Worm (Caenorhabditis elegans): ENCODE data around the gene Y42H9AR.5.
A peak's percentile ranks its signal among the peaks of the same experiment; 100 is the strongest.
"Not testable (repeated sequence)": the region's sequence is repeated elsewhere in the genome, so short reads cannot be mapped to it uniquely, and the experiment has no call there.

The Y42H9AR.5 gene

DNA sequence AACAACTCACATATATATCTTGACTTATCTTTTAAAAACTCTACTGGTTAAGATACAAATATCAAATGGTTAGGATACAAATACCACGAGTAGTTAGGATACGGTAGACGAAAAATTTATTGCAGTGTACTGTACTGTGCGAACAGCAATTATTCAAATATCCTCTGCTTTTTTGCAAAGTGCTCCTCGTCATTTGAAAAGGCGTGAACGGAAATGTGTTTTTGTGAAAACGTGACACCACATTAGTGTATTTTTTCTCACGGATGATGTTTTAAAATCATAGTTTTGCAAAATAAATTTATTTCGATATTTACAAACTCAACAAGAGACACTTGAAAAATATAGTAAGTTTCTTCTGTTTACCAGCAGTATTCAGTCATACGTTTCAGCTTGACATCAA lies 16.5 kb downstream of the Y42H9AR.5 start, which contains the start of gene F42G8.8:
F42G8.8 (plus strand) TSS at position 301 of the 400 bp plus-strand sequence.
- TF ChIP-seq attf-4 (tag; optimal IDR thresholded peaks at IDR 0.05): no peak
- no peak for TF ChIP-seq php-3 (GFP tag; IDR thresholded peaks at IDR 0.05)
- no peak for TF ChIP-seq rbr-2 (tag; optimal IDR thresholded peaks at IDR 0.05)
- TF ChIP-seq ZK337.2 (GFP tag; IDR thresholded peaks at IDR 0.05): no peak
- no peak for TF ChIP-seq madf-9 (GFP tag; conservative IDR thresholded peaks at IDR 0.05)
- TF ChIP-seq duxl-1 (tag; optimal IDR thresholded peaks at IDR 0.05; ENCODE audit: poor library complexity): no peak
- no peak for TF ChIP-seq skn-1 (tag; optimal IDR thresholded peaks at IDR 0.05)
- no peak for TF ChIP-seq F26F4.8 (GFP tag; conservative IDR thresholded peaks at IDR 0.05)
- TF ChIP-seq ces-1 (GFP tag; optimal IDR thresholded peaks at IDR 0.05): no peak
- TF ChIP-seq mxl-3 (GFP tag; optimal IDR thresholded peaks at IDR 0.05): no peak
- TF ChIP-seq ceh-44 (GFP tag; IDR thresholded peaks at IDR 0.05): no peak
- no peak for TF ChIP-seq pqm-1 (tag; optimal IDR thresholded peaks at IDR 0.05)
- no peak for TF ChIP-seq lin-39 (tag; optimal IDR thresholded peaks at IDR 0.05)
- TF ChIP-seq lim-7 (GFP tag; IDR thresholded peaks at IDR 0.05): no peak
- TF ChIP-seq ceh-28 (tag; optimal IDR thresholded peaks at IDR 0.05): no peak
- TF ChIP-seq daf-19 (GFP tag; conservative IDR thresholded peaks at IDR 0.05): no peak
- TF ChIP-seq snpc-1.2 (GFP tag; IDR thresholded peaks at IDR 0.05): no peak
- TF ChIP-seq Y48G9A.11 (GFP tag; IDR thresholded peaks at IDR 0.05): no peak
- TF ChIP-seq lin-29 (GFP tag; IDR thresholded peaks at IDR 0.05): no peak
- TF ChIP-seq lin-38 (GFP tag; IDR thresholded peaks at IDR 0.05): no peak

DNA sequence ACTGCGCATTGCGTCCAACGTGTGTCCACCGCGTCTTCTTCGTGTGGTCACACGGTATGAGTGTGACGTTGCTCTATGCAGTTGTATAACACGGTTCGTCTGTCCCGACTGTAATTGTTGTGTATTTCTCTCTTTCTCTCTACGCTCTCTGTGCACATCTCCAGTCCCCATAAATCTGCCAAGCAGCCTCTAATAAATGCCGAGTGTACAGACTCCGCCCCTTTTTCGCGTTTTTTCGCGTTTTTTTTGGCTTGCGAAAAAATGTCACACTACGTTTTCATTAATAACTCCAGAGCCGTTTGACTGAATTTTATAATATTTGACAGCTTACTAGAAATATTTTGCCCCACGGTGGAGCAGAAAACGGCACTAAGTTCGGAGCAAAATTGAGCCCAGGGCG lies 20.0 kb downstream of the Y42H9AR.5 start, which contains the start of gene erp-44.3:
erp-44.3 (plus strand) TSS at position 301 of the 400 bp plus-strand sequence.
- TF ChIP-seq lin-29 (GFP tag; IDR thresholded peaks at IDR 0.05); pha-4 (GFP tag; IDR thresholded peaks at IDR 0.05); pha-4 (tag; optimal IDR thresholded peaks at IDR 0.05); ceh-44 (GFP tag; IDR thresholded peaks at IDR 0.05): not testable (repeated sequence)

DNA sequence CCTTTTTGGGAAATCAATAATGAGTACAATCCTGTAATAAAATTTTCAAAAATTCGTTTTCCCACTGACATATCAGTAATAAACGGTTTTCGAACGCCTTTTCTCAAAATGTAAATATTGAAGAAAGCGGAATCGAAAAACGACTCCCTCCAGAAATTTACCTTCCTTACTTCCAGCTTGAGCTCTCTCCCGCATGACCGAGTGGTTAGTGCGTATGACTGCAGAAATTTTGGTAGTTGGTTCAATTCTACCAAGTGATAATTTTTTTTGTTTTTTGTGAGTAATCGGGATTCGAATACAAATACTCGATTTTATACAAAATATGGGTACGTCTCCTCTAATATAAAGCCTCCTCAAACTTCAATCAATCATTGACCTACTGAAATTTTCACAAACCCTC lies 21.2 kb downstream of the Y42H9AR.5 start:
- peak; percentile 59; the same call in 1 of the 2 replicates for TF ChIP-seq egl-43 (GFP tag; IDR thresholded peaks at IDR 0.05)
- TF ChIP-seq vab-7 (GFP tag; IDR thresholded peaks at IDR 0.05): peak; percentile 47; the same call in 1 of the 2 replicates
- TF ChIP-seq F26F4.8 (GFP tag; conservative IDR thresholded peaks at IDR 0.05): 0 out of 2 replicates have a peak, but pooled peaks have one; percentile 33
- 0 out of 2 replicates have a peak, but pooled peaks have one; percentile 23 for TF ChIP-seq Y105C5A.15 (GFP tag; IDR thresholded peaks at IDR 0.05)
- TF ChIP-seq lim-7 (GFP tag; IDR thresholded peaks at IDR 0.05): peak; percentile 76
- peak; percentile 63 for TF ChIP-seq snpc-1.2 (GFP tag; IDR thresholded peaks at IDR 0.05)
- 0 out of 2 replicates have a peak, but pooled peaks have one; percentile 16 for TF ChIP-seq dmd-8 (GFP tag; IDR thresholded peaks at IDR 0.05)

DNA sequence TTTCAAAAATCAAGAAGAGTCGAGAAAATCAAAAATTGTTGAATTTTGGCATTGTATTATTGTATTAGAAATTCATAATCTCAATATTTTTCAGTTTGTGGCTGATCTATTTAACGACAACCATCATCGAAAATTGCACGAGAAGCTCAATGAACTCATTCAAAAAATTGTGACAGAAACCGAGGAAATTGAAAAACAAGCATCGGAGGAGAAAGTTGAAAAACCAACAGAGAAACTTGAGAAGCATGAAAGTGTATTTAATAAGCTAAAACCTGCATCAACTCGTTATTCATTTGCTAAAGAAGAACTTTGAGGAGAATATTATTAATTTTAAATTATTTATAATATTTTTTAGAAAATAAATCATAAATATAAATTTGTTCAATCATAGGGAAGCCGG lies 24.6 kb downstream of the Y42H9AR.5 start, which contains the start of gene ceph-41:
ceph-41 (plus strand) TSS at position 301 of the 400 bp plus-strand sequence.
- TF ChIP-seq zip-11 (GFP tag; IDR thresholded peaks at IDR 0.05) (no peak), egl-27 (tag; optimal IDR thresholded peaks at IDR 0.05) (no peak), nhr-111 (GFP tag; optimal IDR thresholded peaks at IDR 0.05) (no peak), rbr-2 (tag; optimal IDR thresholded peaks at IDR 0.05) (no peak)

DNA sequence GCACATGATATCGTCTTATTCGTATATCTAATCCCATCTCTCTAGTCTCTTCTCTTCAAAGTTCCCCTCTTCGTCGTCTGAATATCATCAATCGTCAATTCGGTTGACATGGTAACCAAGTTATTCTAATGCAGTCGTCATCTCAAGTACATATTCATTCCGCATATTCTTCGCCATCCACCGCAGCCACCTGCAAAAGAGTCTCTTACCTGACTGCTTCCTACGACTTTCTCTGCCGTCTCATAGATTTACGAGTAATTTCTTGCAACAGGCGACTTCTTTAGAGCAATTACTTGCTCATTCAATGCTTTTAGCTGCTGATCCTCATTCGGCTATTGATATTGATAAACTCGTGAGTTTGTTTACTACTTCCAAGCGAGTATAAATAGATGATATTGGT lies 25.1 kb downstream of the Y42H9AR.5 start:
- TF ChIP-seq dmd-8 (GFP tag; IDR thresholded peaks at IDR 0.05) (no peak), dmd-6 (GFP tag; IDR thresholded peaks at IDR 0.05) (no peak), dve-1 (tag; optimal IDR thresholded peaks at IDR 0.05; ENCODE audit: insufficient read depth) (no peak), dpl-1 (GFP tag; optimal IDR thresholded peaks at IDR 0.05) (no peak), lin-29 (GFP tag; IDR thresholded peaks at IDR 0.05) (no peak), nhr-48 (tag; optimal IDR thresholded peaks at IDR 0.05) (no peak), nhr-76 (tag; optimal IDR thresholded peaks at IDR 0.05) (no peak), ztf-11 (tag; optimal IDR thresholded peaks at IDR 0.05) (no peak), daf-12 (tag; optimal IDR thresholded peaks at IDR 0.05) (no peak)

Data from whole organism, L4 larva.